Fruit fly (Drosophila melanogaster): ENCODE results near the gene sloth2.
A peak's percentile ranks its signal among the peaks of the same experiment; 100 is the strongest.

Gene sloth2

DNA sequence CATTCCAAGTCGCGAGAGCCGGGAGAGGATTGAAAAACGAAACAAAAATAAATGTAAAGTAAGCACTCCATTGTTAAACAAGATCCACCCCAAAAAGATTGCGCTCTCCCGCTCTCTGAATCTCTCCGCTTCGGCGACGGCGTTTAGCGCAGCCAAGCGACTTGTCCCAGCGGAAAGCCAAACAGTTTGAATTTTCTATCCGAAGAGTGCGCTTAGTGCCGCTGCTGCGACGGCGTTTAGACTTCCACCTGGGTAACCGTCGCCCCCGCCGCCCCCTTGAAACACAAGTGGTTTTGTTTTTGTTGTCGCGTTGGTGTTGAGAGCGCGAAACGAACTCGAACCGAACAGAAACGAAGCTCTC lies 12.7 kb upstream of the sloth2 start, which contains the start of gene Inx2 (continued):
- TF ChIP-seq hb (GFP tag; IDR thresholded peaks at IDR 0.05; ENCODE audit: partially characterized antibody) = no peak
- peak; percentile 35 for TF ChIP-seq scrt (GFP tag; optimal IDR thresholded peaks at IDR 0.05)
- no peak for TF ChIP-seq Sox102F (GFP tag; optimal IDR thresholded peaks at IDR 0.05)
- TF ChIP-seq Hr39 (optimal IDR thresholded peaks at IDR 0.05) = no peak
- TF ChIP-seq sna (GFP tag; IDR thresholded peaks at IDR 0.05; ENCODE audit: partially characterized antibody) = 0 out of 2 replicates have a peak, but pooled peaks have one; percentile 58
- no peak for TF ChIP-seq btn (GFP tag; optimal IDR thresholded peaks at IDR 0.05)
- TF ChIP-seq pb (GFP tag; optimal IDR thresholded peaks at IDR 0.05) = peak; percentile 23
- no peak for TF ChIP-seq CG8388 (GFP tag; optimal IDR thresholded peaks at IDR 0.05)
- TF ChIP-seq sc (optimal IDR thresholded peaks at IDR 0.05) = no peak
- no peak for TF ChIP-seq sc (GFP tag; optimal IDR thresholded peaks at IDR 0.05)
- no peak for TF ChIP-seq BEAF-32 (GFP tag; optimal IDR thresholded peaks at IDR 0.05)
- TF ChIP-seq Nf-YA (GFP tag; IDR thresholded peaks at IDR 0.05) = no peak
- no peak for TF ChIP-seq CG7928 (GFP tag; optimal IDR thresholded peaks at IDR 0.05)
- TF ChIP-seq phol (tag; optimal IDR thresholded peaks at IDR 0.05) = no peak
- TF ChIP-seq inv (GFP tag; IDR thresholded peaks at IDR 0.05; ENCODE audit: partially characterized antibody) = 0 out of 2 replicates have a peak, but pooled peaks have one; percentile 12
- TF ChIP-seq CG11504 (tag; optimal IDR thresholded peaks at IDR 0.05) = peak; percentile 2
- peak; percentile 72 for TF ChIP-seq Fer1 (GFP tag; optimal IDR thresholded peaks at IDR 0.05)
- TF ChIP-seq Camta (GFP tag; optimal IDR thresholded peaks at IDR 0.05) = no peak
- no peak for TF ChIP-seq fd102C (GFP tag; optimal IDR thresholded peaks at IDR 0.05)
- TF ChIP-seq tx (GFP tag; optimal IDR thresholded peaks at IDR 0.05) = no peak
- TF ChIP-seq Ets97D (GFP tag; optimal IDR thresholded peaks at IDR 0.05) = no peak
- TF ChIP-seq Oli (tag; optimal IDR thresholded peaks at IDR 0.05) = no peak
- TF ChIP-seq Tbp (GFP tag; optimal IDR thresholded peaks at IDR 0.05) = no peak
- TF ChIP-seq danr (GFP tag; IDR thresholded peaks at IDR 0.05) = no peak
- TF ChIP-seq nau (GFP tag; optimal IDR thresholded peaks at IDR 0.05) = no peak
- no peak for TF ChIP-seq CG3995 (GFP tag; optimal IDR thresholded peaks at IDR 0.05)
- TF ChIP-seq otp (GFP tag; IDR thresholded peaks at IDR 0.05) = 0 out of 3 replicates have a peak, but pooled peaks have one; percentile 52
- no peak for TF ChIP-seq CG13424 (tag; optimal IDR thresholded peaks at IDR 0.05)
- no peak for TF ChIP-seq Hmx (GFP tag; optimal IDR thresholded peaks at IDR 0.05)
- no peak for TF ChIP-seq vfl (GFP tag; optimal IDR thresholded peaks at IDR 0.05)
- no peak for TF ChIP-seq H2.0 (GFP tag; IDR thresholded peaks at IDR 0.05)
- no peak for TF ChIP-seq Hr78 (GFP tag; optimal IDR thresholded peaks at IDR 0.05)
- no peak for TF ChIP-seq disco-r (GFP tag; optimal IDR thresholded peaks at IDR 0.05)
- no peak for TF ChIP-seq maf-S (GFP tag; optimal IDR thresholded peaks at IDR 0.05)
- TF ChIP-seq row (GFP tag; IDR thresholded peaks at IDR 0.05) = peak; percentile 22; the same call in 1 of the 3 replicates
- TF ChIP-seq CG5180 (GFP tag; optimal IDR thresholded peaks at IDR 0.05) = peak; percentile 92
- no peak for TF ChIP-seq Rx (GFP tag; IDR thresholded peaks at IDR 0.05)
- no peak for TF ChIP-seq repo (GFP tag; optimal IDR thresholded peaks at IDR 0.05)
- no peak for TF ChIP-seq CG15601 (tag; optimal IDR thresholded peaks at IDR 0.05)
- TF ChIP-seq CG16815 (GFP tag; optimal IDR thresholded peaks at IDR 0.05) = no peak
- TF ChIP-seq Opbp (GFP tag; IDR thresholded peaks at IDR 0.05; ENCODE audit: partially characterized antibody) = peak; percentile 64; the same call in 1 of the 3 replicates
- TF ChIP-seq amos (GFP tag; IDR thresholded peaks at IDR 0.05; ENCODE audit: partially characterized antibody) = no peak; the same call in 1 of the 2 replicates
- no peak for TF ChIP-seq Chrac-16 (GFP tag; optimal IDR thresholded peaks at IDR 0.05)
- peak; percentile 75 for TF ChIP-seq z (GFP tag; IDR thresholded peaks at IDR 0.05)
- no peak for TF ChIP-seq ken (GFP tag; IDR thresholded peaks at IDR 0.05)
- TF ChIP-seq Taf1 (GFP tag; IDR thresholded peaks at IDR 0.05) = no peak
- TF ChIP-seq Mad (GFP tag; optimal IDR thresholded peaks at IDR 0.05) = no peak
- no peak for TF ChIP-seq CG7963 (GFP tag; IDR thresholded peaks at IDR 0.05; ENCODE audit: partially characterized antibody)
- TF ChIP-seq crp (GFP tag; optimal IDR thresholded peaks at IDR 0.05) = no peak
- no peak for TF ChIP-seq CG10959 (GFP tag; IDR thresholded peaks at IDR 0.05)
- no peak for TF ChIP-seq dm (GFP tag; optimal IDR thresholded peaks at IDR 0.05)
